Fruit fly (Drosophila melanogaster) whole organism, embryonic: ENCODE measurements around the gene CG31752.
A peak's percentile ranks its signal among the peaks of the same experiment; 100 is the strongest.

Source experiments
- ATbp ChIP-seq: fragments of 200-800 bp; sonication (Bioruptor generic); optimal IDR thresholded peaks from 2 replicates; lab custom pipeline; 2017; ENCODE audit warnings: missing biosample characterization, mild to moderate bottlenecking, missing genetic modification characterization, missing genetic modification reagents
- CG1024 ChIP-seq: fragments of 200-800 bp; sonication (Bioruptor generic); IDR thresholded peaks from 2 replicates; pipeline ENCODE4 v1.3.6; 2022; ENCODE audit warnings: missing biosample characterization, missing genetic modification characterization
- CG10565 ChIP-seq: fragments of 200-800 bp; sonication (Bioruptor generic); optimal IDR thresholded peaks from 3 replicates; lab custom pipeline; 2016; ENCODE audit warnings: missing biosample characterization, mild to moderate bottlenecking, missing genetic modification characterization
- CG11456 ChIP-seq: fragments of 200-800 bp; sonication (Bioruptor generic); IDR thresholded peaks from 3 replicates; pipeline ENCODE4 v1.3.6; 2022; ENCODE audit warnings: missing biosample characterization, missing genetic modification characterization
- CG12155 ChIP-seq: fragments of 200-800 bp; sonication (Bioruptor generic); optimal IDR thresholded peaks from 3 replicates; lab custom pipeline; 2016; ENCODE audit warnings: missing biosample characterization, missing genetic modification characterization
- CG13424 ChIP-seq: fragments of 200-800 bp; sonication (Bioruptor generic); optimal IDR thresholded peaks from 2 replicates; lab custom pipeline; 2019; ENCODE audit warnings: missing biosample characterization, mild to moderate bottlenecking, missing genetic modification characterization, moderate library complexity
- CG14014 ChIP-seq: fragments of 200-800 bp; sonication (Bioruptor generic); IDR thresholded peaks from 2 replicates; pipeline ENCODE4 v1.3.6; 2022; ENCODE audit warnings: missing biosample characterization, missing genetic modification characterization
- CG17568 ChIP-seq: fragments of 200-800 bp; sonication (Bioruptor generic); optimal IDR thresholded peaks from 2 replicates; lab custom pipeline; 2018; ENCODE audit warnings: missing biosample characterization, mild to moderate bottlenecking, missing genetic modification characterization, moderate library complexity
- CG17612 ChIP-seq: fragments of 200-800 bp; sonication (Bioruptor generic); IDR thresholded peaks from 2 replicates; pipeline ENCODE4 v1.3.6; 2022; ENCODE audit warnings: missing biosample characterization, missing genetic modification characterization
- CG17829 ChIP-seq: fragments of 200-800 bp; optimal IDR thresholded peaks from 2 replicates; lab custom pipeline; 2019; ENCODE audit warnings: missing biosample characterization, mild to moderate bottlenecking, missing genetic modification characterization, moderate library complexity
- CG18476 ChIP-seq: fragments of 200-800 bp; sonication (Bioruptor generic); optimal IDR thresholded peaks from 2 replicates; lab custom pipeline; 2016; ENCODE audit warnings: missing biosample characterization, mild to moderate bottlenecking, missing genetic modification characterization
- CG2889 ChIP-seq: fragments of 200-800 bp; sonication (Bioruptor generic); IDR thresholded peaks from 3 replicates; pipeline ENCODE4 v1.3.6; 2022; ENCODE audit warnings: missing biosample characterization, missing genetic modification characterization
- CG3163 ChIP-seq: fragments of 200-800 bp; sonication (Bioruptor generic); optimal IDR thresholded peaks from 3 replicates; lab custom pipeline; 2016; ENCODE audit warnings: missing biosample characterization, missing genetic modification characterization
- CG33557 ChIP-seq: fragments of 200-800 bp; sonication (Bioruptor generic); optimal IDR thresholded peaks from 2 replicates; lab custom pipeline; 2019; ENCODE audit warnings: missing biosample characterization, mild to moderate bottlenecking, missing genetic modification characterization, moderate library complexity
- CG3407 ChIP-seq: fragments of 200-800 bp; sonication (Bioruptor generic); optimal IDR thresholded peaks from 2 replicates; lab custom pipeline; 2018; ENCODE audit warnings: missing biosample characterization, mild to moderate bottlenecking, missing genetic modification characterization
- CG4360 ChIP-seq: fragments of 200-800 bp; sonication (Bioruptor generic); IDR thresholded peaks from 2 replicates; pipeline ENCODE4 v1.3.6; 2022; ENCODE audit warnings: missing biosample characterization, missing genetic modification characterization
- CG4617 ChIP-seq: fragments of 200-800 bp; sonication (Bioruptor generic); optimal IDR thresholded peaks from 3 replicates; lab custom pipeline; 2016; ENCODE audit warnings: missing biosample characterization, missing genetic modification characterization, borderline replicate concordance
- CG5245 ChIP-seq: fragments of 200-800 bp; sonication (Bioruptor generic); optimal IDR thresholded peaks from 3 replicates; lab custom pipeline; 2016; ENCODE audit warnings: missing biosample characterization, missing genetic modification characterization
- CG6854 ChIP-seq: fragments of 200-800 bp; sonication (Bioruptor generic); optimal IDR thresholded peaks from 3 replicates; lab custom pipeline; 2017; ENCODE audit warnings: missing biosample characterization, mild to moderate bottlenecking, missing genetic modification characterization
- CG9932 ChIP-seq: fragments of 200-800 bp; sonication (Bioruptor generic); IDR thresholded peaks from 2 replicates; pipeline ENCODE4 v1.3.6; 2022; ENCODE audit warnings: missing biosample characterization, missing genetic modification characterization
- CHES-1-like ChIP-seq: fragments of 200-800 bp; sonication (Bioruptor generic); optimal IDR thresholded peaks from 2 replicates; lab custom pipeline; 2016; ENCODE audit warnings: missing biosample characterization, missing genetic modification characterization
- D ChIP-seq, 2 experiments: fragments of 200-800 bp in 1 of 2; fragments of >200 bp in 1 of 2; sonication (Bioruptor generic) in 1 of 2; optimal IDR thresholded peaks; 2 replicates in 1 of 2; 3 replicates in 1 of 2; lab custom pipeline; 2017; ENCODE audit warnings: mild to moderate bottlenecking in 1 of 2, missing biosample characterization in 1 of 2, missing genetic modification characterization in 1 of 2, missing genetic modification reagents in 1 of 2
- Deaf1 ChIP-seq: fragments of 200-800 bp; optimal IDR thresholded peaks from 3 replicates; lab custom pipeline; 2019; ENCODE audit warnings: missing biosample characterization, mild to moderate bottlenecking, missing genetic modification characterization, moderate library complexity
- Dip2 ChIP-seq: fragments of 200-800 bp; sonication (Bioruptor generic); IDR thresholded peaks from 2 replicates; pipeline ENCODE4 v1.3.6; 2022; ENCODE audit warnings: missing biosample characterization, missing genetic modification characterization
- Dip3 ChIP-seq: fragments of 200-800 bp; sonication (Bioruptor generic); optimal IDR thresholded peaks from 3 replicates; lab custom pipeline; 2016; ENCODE audit warnings: missing biosample characterization, missing genetic modification characterization
- Elba2 ChIP-seq: fragments of 200-800 bp; sonication (Bioruptor generic); optimal IDR thresholded peaks from 3 replicates; lab custom pipeline; 2016; ENCODE audit warnings: missing biosample characterization, missing genetic modification characterization
- Hr51 ChIP-seq, 2 experiments: fragments of 200-800 bp; sonication (Bioruptor generic); optimal IDR thresholded peaks; 2 replicates in 1 of 2; 3 replicates in 1 of 2; lab custom pipeline; 2016 to 2018; ENCODE audit warnings: missing biosample characterization in 2 of 2, missing genetic modification characterization in 2 of 2, mild to moderate bottlenecking in 1 of 2, moderate library complexity in 1 of 2
- Med ChIP-seq: fragments of 200-800 bp; sonication (Bioruptor generic); peaks from one replicate; lab custom pipeline; 2016; ENCODE audit warnings: missing biosample characterization, missing genetic modification characterization, mild to moderate bottlenecking, inconsistent platforms, moderate library complexity
- Ptx1 ChIP-seq: fragments of 200-800 bp; sonication (Bioruptor generic); IDR thresholded peaks from 2 replicates; pipeline ENCODE4 v1.3.6; 2022; ENCODE audit warnings: missing biosample characterization, missing genetic modification characterization
- Rx ChIP-seq: fragments of 200-800 bp; sonication (Bioruptor generic); IDR thresholded peaks from 2 replicates; pipeline ENCODE4 v1.3.6; 2022; ENCODE audit warnings: missing biosample characterization, missing genetic modification characterization
- ab ChIP-seq: fragments of 200-800 bp; sonication (Bioruptor generic); optimal IDR thresholded peaks from 2 replicates; lab custom pipeline; 2016; ENCODE audit warnings: missing biosample characterization, missing genetic modification characterization
- ac ChIP-seq: fragments of 200-800 bp; sonication (Bioruptor generic); optimal IDR thresholded peaks from 3 replicates; lab custom pipeline; 2017; ENCODE audit warnings: missing biosample characterization, mild to moderate bottlenecking, missing genetic modification characterization
- cad ChIP-seq: fragments of >200 bp; optimal IDR thresholded peaks from 2 replicates; lab custom pipeline; 2017; ENCODE audit warnings: missing biosample characterization, missing genetic modification characterization
- cwo ChIP-seq: fragments of 200-800 bp; sonication (Bioruptor generic); optimal IDR thresholded peaks from 3 replicates; lab custom pipeline; 2017; ENCODE audit warnings: missing biosample characterization, missing genetic modification characterization, mild to moderate bottlenecking, moderate library complexity, missing genetic modification reagents
- emc ChIP-seq: fragments of 200-800 bp; sonication (Bioruptor generic); optimal IDR thresholded peaks from 2 replicates; lab custom pipeline; 2016; ENCODE audit warnings: missing biosample characterization, missing genetic modification characterization
- gce ChIP-seq: fragments of 200-800 bp; sonication (Bioruptor generic); IDR thresholded peaks from 3 replicates; pipeline ENCODE4 v1.3.6; 2022; ENCODE audit warnings: missing biosample characterization, missing genetic modification characterization
- gcm2 ChIP-seq: fragments of 200-800 bp; sonication (Bioruptor generic); optimal IDR thresholded peaks from 2 replicates; lab custom pipeline; 2016; ENCODE audit warnings: missing biosample characterization, missing genetic modification characterization
- ind ChIP-seq: fragments of 200-800 bp; sonication (Bioruptor generic); optimal IDR thresholded peaks from 3 replicates; lab custom pipeline; 2016; ENCODE audit warnings: missing biosample characterization, missing genetic modification characterization
- jing ChIP-seq: fragments of 200-800 bp; sonication (Bioruptor generic); optimal IDR thresholded peaks from 2 replicates; lab custom pipeline; 2018; ENCODE audit warnings: missing biosample characterization, mild to moderate bottlenecking, missing genetic modification characterization
- lbe ChIP-seq: fragments of 200-800 bp; sonication (Bioruptor generic); optimal IDR thresholded peaks from 2 replicates; lab custom pipeline; 2016; ENCODE audit warnings: missing biosample characterization, mild to moderate bottlenecking, missing genetic modification characterization
- lmd ChIP-seq: fragments of 200-800 bp; sonication (Bioruptor generic); IDR thresholded peaks from 2 replicates; pipeline ENCODE4 v1.3.6; 2022; ENCODE audit warnings: missing biosample characterization, missing genetic modification characterization
- psq ChIP-seq: fragments of 200-800 bp; sonication (Bioruptor generic); optimal IDR thresholded peaks from 2 replicates; lab custom pipeline; 2017; ENCODE audit warnings: missing biosample characterization, missing genetic modification characterization
- run ChIP-seq: fragments of 200-800 bp; sonication (Bioruptor generic); optimal IDR thresholded peaks from 3 replicates; lab custom pipeline; 2018; ENCODE audit warnings: missing biosample characterization, mild to moderate bottlenecking, missing genetic modification characterization
- slp2 ChIP-seq: fragments of 200-800 bp; sonication (Bioruptor generic); optimal IDR thresholded peaks from 2 replicates; lab custom pipeline; 2016; ENCODE audit warnings: missing biosample characterization, missing genetic modification characterization
- sob ChIP-seq: fragments of 200-800 bp; sonication (Bioruptor generic); IDR thresholded peaks from 2 replicates; pipeline ENCODE4 v1.3.6; 2022; ENCODE audit warnings: missing biosample characterization, missing genetic modification characterization
- tio ChIP-seq: fragments of 200-800 bp; sonication (Bioruptor generic); optimal IDR thresholded peaks from 2 replicates; lab custom pipeline; 2017; ENCODE audit warnings: missing biosample characterization, missing genetic modification characterization, inconsistent platforms
- tna ChIP-seq: fragments of 200-800 bp; sonication (Bioruptor generic); IDR thresholded peaks from 2 replicates; pipeline ENCODE4 v1.3.6; 2022; ENCODE audit warnings: missing biosample characterization, missing genetic modification characterization; ENCODE audit not compliant: partially characterized antibody
- twi ChIP-seq: fragments of 200-800 bp; optimal IDR thresholded peaks from 2 replicates; lab custom pipeline; 2019; ENCODE audit warnings: missing biosample characterization, mild to moderate bottlenecking, missing genetic modification characterization, moderate library complexity
- vvl ChIP-seq: fragments of 200-800 bp; sonication (Bioruptor generic); IDR thresholded peaks from 2 replicates; pipeline ENCODE4 v1.3.6; 2022; ENCODE audit warnings: missing biosample characterization, missing genetic modification characterization
- zfh1 ChIP-seq: fragments of 200-800 bp; sonication (Bioruptor generic); IDR thresholded peaks from 3 replicates; pipeline ENCODE4 v1.3.6; 2022; ENCODE audit warnings: missing biosample characterization, missing genetic modification characterization

Gene CG31752

dm6 chr2L:18890087-18890486 lies 49.0 kb upstream of the CG31752 start (continued):
- TF ChIP-seq lbe (peak; percentile 33), twi (tag; lab: Kevin White, UChicago) (peak; percentile 67), CG1024 (GFP tag; lab: Robert Waterston, UW) (peak; percentile 69), Hr51 (GFP tag; optimal IDR thresholded peaks at IDR 0.05; lab: Kevin White, UChicago) (peak; percentile 20 to 68), CG11456 (peak; percentile 69; the same call in 2 of the 3 replicates), CG6854 (GFP tag; lab: Kevin White, UChicago) (no peak), Dip2 (no peak), CG18476 (GFP tag; lab: Kevin White, UChicago) (peak; percentile 70), tio (GFP tag; lab: Kevin White, UChicago) (peak; percentile 56), psq (GFP tag; lab: Kevin White, UChicago) (peak; percentile 42), Deaf1 (tag; lab: Kevin White, UChicago) (peak; percentile 19), vvl (peak; percentile 88), ab (GFP tag; lab: Kevin White, UChicago) (peak; percentile 47), Dip3 (no peak), CG4360 (GFP tag; lab: Robert Waterston, UW) (peak; percentile 35; the same call in 1 of the 2 replicates), ATbp (GFP tag; lab: Kevin White, UChicago) (peak; percentile 60), CG2889 (GFP tag; lab: Robert Waterston, UW) (peak; percentile 67; the same call in 2 of the 3 replicates), CG5245 (GFP tag; lab: Kevin White, UChicago) (peak; percentile 73), cwo (GFP tag; lab: Kevin White, UChicago) (no peak), tna (GFP tag; lab: Robert Waterston, UW) (no peak), D (optimal IDR thresholded peaks at IDR 0.05; lab: Kevin White, UChicago) (no peak), D (GFP tag; optimal IDR thresholded peaks at IDR 0.05; lab: Kevin White, UChicago) (peak; percentile 78), zfh1 (GFP tag; lab: Robert Waterston, UW) (peak; percentile 95), ac (GFP tag; lab: Kevin White, UChicago) (peak; percentile 85), emc (peak; percentile 2), CG10565 (GFP tag; lab: Kevin White, UChicago) (peak; percentile 28), CG17829 (tag; lab: Kevin White, UChicago) (peak; percentile 93), run (tag; lab: Kevin White, UChicago) (no peak), Rx (GFP tag; lab: Robert Waterston, UW) (peak; percentile 65; the same call in 1 of the 2 replicates), CG9932 (GFP tag; lab: Robert Waterston, UW) (no peak), CG12155 (GFP tag; lab: Kevin White, UChicago) (peak; percentile 60), gcm2 (GFP tag; lab: Kevin White, UChicago) (peak; percentile 59), ind (peak; percentile 61), sob (GFP tag; lab: Robert Waterston, UW) (peak; percentile 55; the same call in 1 of the 2 replicates), CG17612 (GFP tag; lab: Robert Waterston, UW) (peak; percentile 7; the same call in 1 of the 2 replicates), Ptx1 (GFP tag; lab: Robert Waterston, UW) (peak; percentile 52; the same call in 1 of the 2 replicates), Med (GFP tag; lab: Kevin White, UChicago) (peak; percentile 93), lmd (peak; percentile 65), slp2 (GFP tag; lab: Kevin White, UChicago) (peak; percentile 67), CG13424 (peak; percentile 79), jing (peak; percentile 47), CG17568 (GFP tag; lab: Kevin White, UChicago) (peak; percentile 65), CG14014 (GFP tag; lab: Robert Waterston, UW) (0 out of 2 replicates have a peak, but pooled peaks have one; percentile 16), gce (peak; percentile 53; the same call in 1 of the 3 replicates), cad (GFP tag; lab: Kevin White, UChicago) (no peak), CHES-1-like (GFP tag; lab: Kevin White, UChicago) (peak; percentile 50), Elba2 (GFP tag; lab: Kevin White, UChicago) (peak; percentile 72), CG33557 (peak; percentile 91), CG3407 (GFP tag; lab: Kevin White, UChicago) (peak; percentile 65), CG3163 (GFP tag; lab: Kevin White, UChicago) (peak; percentile 20), CG4617 (GFP tag; lab: Kevin White, UChicago) (peak; percentile 10)
